Fruit fly (Drosophila melanogaster) whole organism, pupa: ENCODE measurements around the gene CG4036.

Experiments used
- CG12605 ChIP-seq: fragments of 200-800 bp; sonication (Bioruptor generic); IDR thresholded peaks from 2 replicates; pipeline ENCODE4 v1.3.6; 2022; ENCODE audit warnings: missing biosample characterization, missing genetic modification characterization
- CG13204 ChIP-seq: fragments of 200-800 bp; sonication (Bioruptor generic); optimal IDR thresholded peaks from 2 replicates; lab custom pipeline; 2018; ENCODE audit warnings: missing biosample characterization, mild to moderate bottlenecking, missing genetic modification characterization, moderate library complexity
- CG15710 ChIP-seq: fragments of 200-800 bp; sonication (Bioruptor generic); optimal IDR thresholded peaks from 2 replicates; lab custom pipeline; 2018; ENCODE audit warnings: missing biosample characterization, mild to moderate bottlenecking, missing genetic modification characterization, moderate library complexity
- CG34367 ChIP-seq: fragments of 200-800 bp; sonication (Bioruptor generic); optimal IDR thresholded peaks from 2 replicates; lab custom pipeline; 2018; ENCODE audit warnings: missing biosample characterization, mild to moderate bottlenecking, missing genetic modification characterization
- CG4496 ChIP-seq: fragments of 200-800 bp; sonication (Bioruptor generic); IDR thresholded peaks from 3 replicates; pipeline ENCODE4 v1.3.6; 2022; ENCODE audit warnings: missing biosample characterization, missing genetic modification characterization
- CG8301 ChIP-seq: fragments of 200-800 bp; sonication (Bioruptor generic); optimal IDR thresholded peaks from 2 replicates; lab custom pipeline; 2018; ENCODE audit warnings: missing biosample characterization, mild to moderate bottlenecking, missing genetic modification characterization
- CG9948 ChIP-seq: fragments of 200-800 bp; sonication (Bioruptor generic); optimal IDR thresholded peaks from 2 replicates; lab custom pipeline; 2018; ENCODE audit warnings: missing biosample characterization, mild to moderate bottlenecking, missing genetic modification characterization, moderate library complexity
- EcR ChIP-seq: fragments of 200-800 bp; sonication (Bioruptor generic); optimal IDR thresholded peaks from 3 replicates; lab custom pipeline; 2019; ENCODE audit warnings: missing biosample characterization, missing genetic modification characterization, mild to moderate bottlenecking, moderate library complexity, missing genetic modification reagents
- Pif1A ChIP-seq: fragments of 200-800 bp; sonication (Bioruptor generic); optimal IDR thresholded peaks from 3 replicates; lab custom pipeline; 2016; ENCODE audit warnings: missing biosample characterization, missing genetic modification characterization
- Pif1B ChIP-seq: fragments of 200-800 bp; sonication (Bioruptor generic); optimal IDR thresholded peaks from 3 replicates; lab custom pipeline; 2016; ENCODE audit warnings: missing biosample characterization, missing genetic modification characterization
- Snoo ChIP-seq: fragments of 200-800 bp; sonication (Bioruptor generic); optimal IDR thresholded peaks from 3 replicates; lab custom pipeline; 2017; ENCODE audit warnings: missing biosample characterization, mild to moderate bottlenecking, missing genetic modification characterization, inconsistent platforms

DNA sequence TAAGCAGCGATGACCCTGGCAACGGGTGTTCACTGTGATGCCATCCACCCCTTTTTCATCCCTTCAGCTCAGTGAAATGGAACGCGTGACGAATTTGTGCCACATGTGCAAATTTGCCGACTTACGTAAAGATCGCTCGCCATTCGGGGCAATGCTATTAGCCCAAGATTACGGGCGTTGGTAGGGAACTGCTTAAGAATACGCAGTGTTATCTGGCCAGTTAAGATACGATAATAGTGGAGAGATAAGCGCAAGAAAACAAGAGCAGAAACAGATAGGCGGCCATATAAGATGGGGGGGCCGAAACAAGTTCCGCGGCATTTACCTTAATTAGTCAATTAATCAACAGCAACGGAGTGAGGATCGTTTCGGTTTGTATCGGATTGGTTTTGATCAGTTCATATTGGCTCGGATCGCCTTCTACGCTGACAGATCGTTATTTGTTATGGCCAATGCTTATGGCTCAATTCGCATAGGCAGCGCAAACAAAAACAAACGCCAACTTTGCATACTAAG, 4.7 kb upstream of the CG4036 start:
- no peak for TF ChIP-seq CG9948 (tag; lab: Kevin White, UChicago)
- TF ChIP-seq Pif1A, result no peak
- no peak for TF ChIP-seq CG12605 (GFP tag; lab: Robert Waterston, UW)
- no peak for TF ChIP-seq CG4496 (GFP tag; lab: Robert Waterston, UW)
- no peak for TF ChIP-seq Pif1B (GFP tag; lab: Kevin White, UChicago)
- no peak for TF ChIP-seq CG34367
- no peak for TF ChIP-seq CG15710 (tag; lab: Kevin White, UChicago)
- TF ChIP-seq CG8301 (tag; lab: Kevin White, UChicago), result no peak
- TF ChIP-seq EcR (GFP tag; lab: Kevin White, UChicago), result peak; percentile 88
- TF ChIP-seq CG13204 (GFP tag; lab: Kevin White, UChicago), result no peak
- TF ChIP-seq Snoo (tag; lab: Kevin White, UChicago), result no peak
